Worm (Caenorhabditis elegans) whole organism, L3 larva: Measurements from ENCODE around the gene nstp-4.
"Not testable (repeated sequence)": the region's sequence is repeated elsewhere in the genome, so short reads cannot be mapped to it uniquely, and the experiment has no call there.

Experiments
- elt-1 ChIP-seq: fragments of 150-350 bp; optimal IDR thresholded peaks from 2 replicates; lab custom pipeline; 2014; ENCODE audit warnings: missing biosample characterization, missing genetic modification characterization
- fkh-10 ChIP-seq: sonication (generic microtip); optimal IDR thresholded peaks from 2 replicates; lab custom pipeline; 2017; ENCODE audit warnings: missing biosample characterization, missing genetic modification reagents, missing genetic modification characterization
- nhr-237 ChIP-seq: fragments of 150-350 bp; optimal IDR thresholded peaks from 2 replicates; lab custom pipeline; 2014; ENCODE audit warnings: missing biosample characterization, missing genetic modification characterization
- skn-1 ChIP-seq: fragments of 150-350 bp; optimal IDR thresholded peaks from 2 replicates; lab custom pipeline; 2014; ENCODE audit warnings: missing biosample characterization, missing genetic modification characterization
- snpc-4 ChIP-seq: fragments of 150-350 bp; optimal IDR thresholded peaks from 2 replicates; lab custom pipeline; 2014; ENCODE audit warnings: missing biosample characterization, missing genetic modification characterization

DNA sequence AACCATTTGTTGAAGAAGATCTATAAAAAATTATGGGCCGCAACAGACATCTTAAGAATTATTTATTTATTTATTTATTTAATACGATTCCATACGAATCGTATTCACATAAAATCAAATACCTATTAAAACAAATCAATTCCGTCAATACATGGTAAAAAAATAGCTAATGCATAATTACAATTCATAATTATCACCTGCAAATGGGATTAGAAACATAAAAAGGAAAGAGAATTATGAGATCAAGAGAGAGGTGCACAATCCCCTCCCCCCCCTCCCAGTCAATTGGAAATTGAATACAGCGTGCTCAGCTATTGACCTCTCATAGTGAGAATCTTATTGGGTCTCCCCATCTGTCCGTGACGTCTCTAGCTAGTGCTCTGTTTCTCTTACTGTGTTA, 52.5 kb downstream of the nstp-4 start, which contains the start of gene C24H12.1:
- TF ChIP-seq elt-1 (tag; lab: Kevin White, UChicago); snpc-4 (tag; lab: Kevin White, UChicago); fkh-10; nhr-237 (tag; lab: Kevin White, UChicago); skn-1 (tag; lab: Kevin White, UChicago): not testable (repeated sequence)
